Fruit fly (Drosophila melanogaster) whole organism, pupa: ENCODE data around the gene Chrac-14.

ENCODE experiments used
- Ets98B ChIP-seq: fragments of 200-800 bp; sonication (Bioruptor generic); IDR thresholded peaks from 2 replicates; pipeline ENCODE4 v1.3.6; 2022; ENCODE audit warnings: missing biosample characterization, missing genetic modification characterization
- fd96Ca ChIP-seq: fragments of 200-800 bp; sonication (Bioruptor generic); IDR thresholded peaks from 3 replicates; pipeline ENCODE4 v1.3.6; 2022; ENCODE audit warnings: missing biosample characterization, missing genetic modification characterization
- rn ChIP-seq: fragments of 200-800 bp; sonication (Bioruptor generic); IDR thresholded peaks from 2 replicates; pipeline ENCODE4 v1.3.6; 2022; ENCODE audit warnings: missing biosample characterization, missing genetic modification characterization

- TF ChIP-seq Ets98B (GFP tag; lab: Robert Waterston, UW) (no peak), rn (GFP tag; lab: Robert Waterston, UW) (no peak), fd96Ca (GFP tag; lab: Robert Waterston, UW) (no peak)
These were observed 43.0 kb upstream of the Chrac-14 start, which contains the start of gene lectin-29Ca for dm6 chr2L:8394180-8394579.
